Worm (Caenorhabditis elegans) whole organism, L3 larva: ENCODE data around the gene ugt-44.

ENCODE experiments used
- ama-1 ChIP-seq: fragments of 150-350 bp; optimal IDR thresholded peaks from 2 replicates; lab custom pipeline; 2018
- fkh-10 ChIP-seq: sonication (generic microtip); optimal IDR thresholded peaks from 2 replicates; lab custom pipeline; 2017; ENCODE audit warnings: missing biosample characterization, missing genetic modification reagents, missing genetic modification characterization
- fos-1 ChIP-seq: fragments of 150-350 bp; optimal IDR thresholded peaks from 2 replicates; lab custom pipeline; 2014; ENCODE audit warnings: missing biosample characterization, missing genetic modification characterization
- jun-1 ChIP-seq: fragments of 150-350 bp; optimal IDR thresholded peaks from 2 replicates; lab custom pipeline; 2014; ENCODE audit warnings: missing biosample characterization, missing genetic modification reagents, missing genetic modification characterization
- lin-15B ChIP-seq: fragments of 150-350 bp; optimal IDR thresholded peaks from 2 replicates; lab custom pipeline; 2014; ENCODE audit warnings: missing biosample characterization, missing genetic modification characterization
- nfya-1 ChIP-seq: sonication (generic microtip); optimal IDR thresholded peaks from 2 replicates; lab custom pipeline; 2017; ENCODE audit warnings: missing genetic modification characterization, mild to moderate bottlenecking, missing compliant biosample characterization, antibody characterized with exemption, moderate library complexity; ENCODE audit not compliant: insufficient read depth
- nhr-237 ChIP-seq: fragments of 150-350 bp; optimal IDR thresholded peaks from 2 replicates; lab custom pipeline; 2014; ENCODE audit warnings: missing biosample characterization, missing genetic modification characterization
- nhr-76 ChIP-seq: fragments of 150-350 bp; sonication (generic microtip); optimal IDR thresholded peaks from 5 replicates; lab custom pipeline; 2014; ENCODE audit warnings: missing biosample characterization, missing genetic modification characterization
- snpc-4 ChIP-seq: fragments of 150-350 bp; optimal IDR thresholded peaks from 2 replicates; lab custom pipeline; 2014; ENCODE audit warnings: missing biosample characterization, missing genetic modification characterization
- zag-1 ChIP-seq: fragments of 150-350 bp; optimal IDR thresholded peaks from 2 replicates; lab custom pipeline; 2014; ENCODE audit warnings: missing biosample characterization, missing genetic modification characterization
- ztf-11 ChIP-seq: fragments of 150-350 bp; optimal IDR thresholded peaks from 2 replicates; lab custom pipeline; 2014; ENCODE audit warnings: missing biosample characterization, missing genetic modification characterization

- TF ChIP-seq ztf-11 (tag; lab: Kevin White, UChicago) = no peak
- no peak for TF ChIP-seq fos-1 (tag; lab: Kevin White, UChicago)
- TF ChIP-seq nhr-76 (tag; lab: Kevin White, UChicago) = no peak
- TF ChIP-seq lin-15B (tag; lab: Kevin White, UChicago) = no peak
- TF ChIP-seq snpc-4 = no peak
- no peak for TF ChIP-seq nfya-1
- no peak for TF ChIP-seq fkh-10 (GFP tag; lab: Kevin White, UChicago)
- TF ChIP-seq jun-1 (tag; lab: Kevin White, UChicago) = no peak
- no peak for TF ChIP-seq zag-1 (tag; lab: Kevin White, UChicago)
- TF ChIP-seq nhr-237 (tag; lab: Kevin White, UChicago) = no peak
- no peak for TF ChIP-seq ama-1 (lab: Kevin White, UChicago)
Measured at ce11 chrIV:10466398-10466797, 3.1 kb upstream of the ugt-44 start.
